Fruit fly (Drosophila melanogaster) whole organism, embryonic: Measurements from ENCODE around the gene GstO3.

Experiments used
- Atf6 ChIP-seq: fragments of 200-800 bp; sonication (Bioruptor generic); IDR thresholded peaks from 2 replicates; pipeline ENCODE4 v1.3.6; 2022; ENCODE audit warnings: missing biosample characterization, missing genetic modification characterization
- CG10366 ChIP-seq: fragments of 200-800 bp; sonication (Bioruptor generic); IDR thresholded peaks from 2 replicates; pipeline ENCODE4 v1.3.6; 2022; ENCODE audit warnings: missing biosample characterization, missing genetic modification characterization
- CG12659 ChIP-seq: fragments of 200-800 bp; sonication (Bioruptor generic); optimal IDR thresholded peaks from 3 replicates; lab custom pipeline; 2017; ENCODE audit warnings: mild to moderate bottlenecking, missing biosample characterization, missing genetic modification reagents, missing genetic modification characterization
- CG12769 ChIP-seq: fragments of 200-800 bp; sonication (Bioruptor generic); optimal IDR thresholded peaks from 2 replicates; lab custom pipeline; 2019; ENCODE audit warnings: missing biosample characterization, mild to moderate bottlenecking, missing genetic modification characterization, moderate library complexity
- CG14014 ChIP-seq: fragments of 200-800 bp; sonication (Bioruptor generic); IDR thresholded peaks from 2 replicates; pipeline ENCODE4 v1.3.6; 2022; ENCODE audit warnings: missing biosample characterization, missing genetic modification characterization
- CG14710 ChIP-seq: fragments of 200-800 bp; sonication (Bioruptor generic); optimal IDR thresholded peaks from 3 replicates; lab custom pipeline; 2019; ENCODE audit warnings: missing biosample characterization, mild to moderate bottlenecking, missing genetic modification characterization, moderate library complexity
- CG1529 ChIP-seq: fragments of 200-800 bp; sonication (Bioruptor generic); optimal IDR thresholded peaks from 3 replicates; lab custom pipeline; 2018; ENCODE audit warnings: missing biosample characterization, missing genetic modification characterization
- CG15514 ChIP-seq: fragments of 200-800 bp; sonication (Bioruptor generic); optimal IDR thresholded peaks from 3 replicates; lab custom pipeline; 2017; ENCODE audit warnings: missing biosample characterization, missing genetic modification characterization, mild to moderate bottlenecking, moderate library complexity, missing genetic modification reagents
- CG1602 ChIP-seq: fragments of 200-800 bp; sonication (Bioruptor generic); optimal IDR thresholded peaks from 3 replicates; lab custom pipeline; 2016; ENCODE audit warnings: missing biosample characterization, missing genetic modification characterization
- CG17612 ChIP-seq: fragments of 200-800 bp; sonication (Bioruptor generic); IDR thresholded peaks from 2 replicates; pipeline ENCODE4 v1.3.6; 2022; ENCODE audit warnings: missing biosample characterization, missing genetic modification characterization
- CG18262 ChIP-seq: fragments of 200-800 bp; optimal IDR thresholded peaks from 3 replicates; lab custom pipeline; 2019; ENCODE audit warnings: missing biosample characterization, mild to moderate bottlenecking, missing genetic modification characterization, moderate library complexity
- CG31365 ChIP-seq: fragments of 200-800 bp; sonication (Bioruptor generic); optimal IDR thresholded peaks from 2 replicates; lab custom pipeline; 2018; ENCODE audit warnings: missing biosample characterization, mild to moderate bottlenecking, missing genetic modification characterization
- CG3163 ChIP-seq: fragments of 200-800 bp; sonication (Bioruptor generic); optimal IDR thresholded peaks from 3 replicates; lab custom pipeline; 2016; ENCODE audit warnings: missing biosample characterization, missing genetic modification characterization
- CG3281 ChIP-seq: fragments of 200-800 bp; sonication (Bioruptor generic); optimal IDR thresholded peaks from 3 replicates; lab custom pipeline; 2017; ENCODE audit warnings: missing biosample characterization, mild to moderate bottlenecking, missing genetic modification characterization
- CG3407 ChIP-seq: fragments of 200-800 bp; sonication (Bioruptor generic); optimal IDR thresholded peaks from 2 replicates; lab custom pipeline; 2018; ENCODE audit warnings: missing biosample characterization, mild to moderate bottlenecking, missing genetic modification characterization
- CG3847 ChIP-seq: fragments of 200-800 bp; sonication (Bioruptor generic); IDR thresholded peaks from 2 replicates; pipeline ENCODE4 v1.3.6; 2022; ENCODE audit warnings: missing biosample characterization, missing genetic modification characterization
- CG6272 ChIP-seq: fragments of 200-800 bp; sonication (Bioruptor generic); IDR thresholded peaks from 2 replicates; pipeline ENCODE4 v1.3.6; 2022; ENCODE audit warnings: missing biosample characterization, missing genetic modification characterization
- CG6683 ChIP-seq: fragments of 200-800 bp; sonication (Bioruptor generic); optimal IDR thresholded peaks from 2 replicates; lab custom pipeline; 2017; ENCODE audit warnings: missing biosample characterization, mild to moderate bottlenecking, missing genetic modification characterization, missing genetic modification reagents
- CG6765 ChIP-seq: fragments of 200-800 bp; sonication (Bioruptor generic); optimal IDR thresholded peaks from 3 replicates; lab custom pipeline; 2017; ENCODE audit warnings: missing biosample characterization, mild to moderate bottlenecking, missing genetic modification characterization
- CG9797 ChIP-seq: fragments of 200-800 bp; sonication (Bioruptor generic); optimal IDR thresholded peaks from 3 replicates; lab custom pipeline; 2018; ENCODE audit warnings: missing biosample characterization, mild to moderate bottlenecking, missing genetic modification characterization
- CHES-1-like ChIP-seq: fragments of 200-800 bp; sonication (Bioruptor generic); optimal IDR thresholded peaks from 2 replicates; lab custom pipeline; 2016; ENCODE audit warnings: missing biosample characterization, missing genetic modification characterization
- Deaf1 ChIP-seq: fragments of 200-800 bp; optimal IDR thresholded peaks from 3 replicates; lab custom pipeline; 2019; ENCODE audit warnings: missing biosample characterization, mild to moderate bottlenecking, missing genetic modification characterization, moderate library complexity
- Dll ChIP-seq: fragments of 200-800 bp; sonication (Bioruptor generic); IDR thresholded peaks from 4 replicates; pipeline ENCODE4 v1.3.6; 2022; ENCODE audit warnings: missing biosample characterization, missing genetic modification characterization; ENCODE audit not compliant: partially characterized antibody
- HLH54F ChIP-seq: fragments of 200-800 bp; sonication (Bioruptor generic); optimal IDR thresholded peaks from 3 replicates; lab custom pipeline; 2016; ENCODE audit warnings: missing biosample characterization, missing genetic modification characterization
- Med ChIP-seq: fragments of 200-800 bp; sonication (Bioruptor generic); peaks from one replicate; lab custom pipeline; 2016; ENCODE audit warnings: missing biosample characterization, missing genetic modification characterization, mild to moderate bottlenecking, inconsistent platforms, moderate library complexity
- Meics ChIP-seq: fragments of 200-800 bp; sonication (Bioruptor generic); optimal IDR thresholded peaks from 2 replicates; lab custom pipeline; 2017; ENCODE audit warnings: missing biosample characterization, mild to moderate bottlenecking, missing genetic modification characterization
- Ptx1 ChIP-seq: fragments of 200-800 bp; sonication (Bioruptor generic); IDR thresholded peaks from 2 replicates; pipeline ENCODE4 v1.3.6; 2022; ENCODE audit warnings: missing biosample characterization, missing genetic modification characterization
- Sry-β ChIP-seq: fragments of 200-800 bp; sonication (Bioruptor generic); optimal IDR thresholded peaks from 2 replicates; lab custom pipeline; 2018; ENCODE audit warnings: missing biosample characterization, mild to moderate bottlenecking, missing genetic modification characterization, moderate library complexity
- ato ChIP-seq: fragments of 200-800 bp; sonication (Bioruptor generic); IDR thresholded peaks from 2 replicates; pipeline ENCODE4 v1.3.6; 2022; ENCODE audit warnings: missing biosample characterization, missing genetic modification characterization; ENCODE audit not compliant: partially characterized antibody
- corto ChIP-seq: fragments of 200-800 bp; sonication (Bioruptor generic); optimal IDR thresholded peaks from 2 replicates; lab custom pipeline; 2016; ENCODE audit warnings: missing biosample characterization, mild to moderate bottlenecking, missing genetic modification characterization, moderate library complexity
- dpn ChIP-seq, 2 experiments: fragments of 200-800 bp; sonication (Bioruptor generic); optimal IDR thresholded peaks; 3 replicates each; lab custom pipeline; 2016; ENCODE audit warnings: missing biosample characterization in 2 of 2, missing genetic modification characterization in 2 of 2
- eve ChIP-seq, 2 experiments: fragments of >200 bp; optimal IDR thresholded peaks; 2 replicates each; lab custom pipeline; 2017; ENCODE audit warnings: missing biosample characterization in 2 of 2, missing genetic modification characterization in 2 of 2
- gem ChIP-seq: fragments of 200-800 bp; sonication (Bioruptor generic); optimal IDR thresholded peaks from 2 replicates; lab custom pipeline; 2019; ENCODE audit warnings: missing biosample characterization, mild to moderate bottlenecking, missing genetic modification characterization, moderate library complexity
- grau ChIP-seq: fragments of 200-800 bp; optimal IDR thresholded peaks from 3 replicates; lab custom pipeline; 2019; ENCODE audit warnings: missing biosample characterization, mild to moderate bottlenecking, missing genetic modification characterization, moderate library complexity
- grn ChIP-seq: fragments of 200-800 bp; sonication (Bioruptor generic); optimal IDR thresholded peaks from 3 replicates; lab custom pipeline; 2017; ENCODE audit warnings: missing biosample characterization, missing genetic modification characterization
- ind ChIP-seq: fragments of 200-800 bp; sonication (Bioruptor generic); optimal IDR thresholded peaks from 3 replicates; lab custom pipeline; 2016; ENCODE audit warnings: missing biosample characterization, missing genetic modification characterization
- inv ChIP-seq: fragments of 200-800 bp; sonication (Bioruptor generic); IDR thresholded peaks from 2 replicates; pipeline ENCODE4 v1.3.6; 2022; ENCODE audit warnings: missing biosample characterization, missing genetic modification characterization; ENCODE audit not compliant: partially characterized antibody
- knrl ChIP-seq: fragments of 200-800 bp; sonication (Bioruptor generic); IDR thresholded peaks from 3 replicates; pipeline ENCODE4 v1.3.6; 2022; ENCODE audit warnings: missing biosample characterization, missing genetic modification characterization; ENCODE audit not compliant: partially characterized antibody
- nom ChIP-seq: fragments of 200-800 bp; sonication (Bioruptor generic); optimal IDR thresholded peaks from 2 replicates; lab custom pipeline; 2017; ENCODE audit warnings: missing biosample characterization, missing genetic modification characterization, mild to moderate bottlenecking, moderate library complexity, missing genetic modification reagents
- pfk ChIP-seq: fragments of 200-800 bp; sonication (Bioruptor generic); optimal IDR thresholded peaks from 2 replicates; lab custom pipeline; 2018; ENCODE audit warnings: missing biosample characterization, mild to moderate bottlenecking, missing genetic modification characterization, moderate library complexity
- phol ChIP-seq: fragments of 200-800 bp; sonication (Bioruptor generic); optimal IDR thresholded peaks from 3 replicates; lab custom pipeline; 2018; ENCODE audit warnings: missing biosample characterization, mild to moderate bottlenecking, missing genetic modification characterization, moderate library complexity
- psq ChIP-seq: fragments of 200-800 bp; sonication (Bioruptor generic); optimal IDR thresholded peaks from 2 replicates; lab custom pipeline; 2017; ENCODE audit warnings: missing biosample characterization, missing genetic modification characterization
- ranshi ChIP-seq: fragments of 200-800 bp; sonication (Bioruptor generic); IDR thresholded peaks from 2 replicates; pipeline ENCODE4 v1.3.6; 2022; ENCODE audit warnings: missing biosample characterization, missing genetic modification characterization
- rib ChIP-seq: fragments of 200-800 bp; sonication (Bioruptor generic); IDR thresholded peaks from 2 replicates; pipeline ENCODE4 v1.3.6; 2022; ENCODE audit warnings: missing biosample characterization, missing genetic modification characterization
- sob ChIP-seq: fragments of 200-800 bp; sonication (Bioruptor generic); IDR thresholded peaks from 2 replicates; pipeline ENCODE4 v1.3.6; 2022; ENCODE audit warnings: missing biosample characterization, missing genetic modification characterization
- ssp ChIP-seq: fragments of 200-800 bp; sonication (Bioruptor generic); IDR thresholded peaks from 2 replicates; pipeline ENCODE4 v1.3.6; 2022; ENCODE audit warnings: missing biosample characterization, missing genetic modification characterization
- vvl ChIP-seq: fragments of 200-800 bp; sonication (Bioruptor generic); IDR thresholded peaks from 2 replicates; pipeline ENCODE4 v1.3.6; 2022; ENCODE audit warnings: missing biosample characterization, missing genetic modification characterization
- wek ChIP-seq: fragments of 200-800 bp; sonication (Bioruptor generic); optimal IDR thresholded peaks from 3 replicates; lab custom pipeline; 2018; ENCODE audit warnings: missing biosample characterization, mild to moderate bottlenecking, missing genetic modification characterization, moderate library complexity

Gene GstO3

DNA sequence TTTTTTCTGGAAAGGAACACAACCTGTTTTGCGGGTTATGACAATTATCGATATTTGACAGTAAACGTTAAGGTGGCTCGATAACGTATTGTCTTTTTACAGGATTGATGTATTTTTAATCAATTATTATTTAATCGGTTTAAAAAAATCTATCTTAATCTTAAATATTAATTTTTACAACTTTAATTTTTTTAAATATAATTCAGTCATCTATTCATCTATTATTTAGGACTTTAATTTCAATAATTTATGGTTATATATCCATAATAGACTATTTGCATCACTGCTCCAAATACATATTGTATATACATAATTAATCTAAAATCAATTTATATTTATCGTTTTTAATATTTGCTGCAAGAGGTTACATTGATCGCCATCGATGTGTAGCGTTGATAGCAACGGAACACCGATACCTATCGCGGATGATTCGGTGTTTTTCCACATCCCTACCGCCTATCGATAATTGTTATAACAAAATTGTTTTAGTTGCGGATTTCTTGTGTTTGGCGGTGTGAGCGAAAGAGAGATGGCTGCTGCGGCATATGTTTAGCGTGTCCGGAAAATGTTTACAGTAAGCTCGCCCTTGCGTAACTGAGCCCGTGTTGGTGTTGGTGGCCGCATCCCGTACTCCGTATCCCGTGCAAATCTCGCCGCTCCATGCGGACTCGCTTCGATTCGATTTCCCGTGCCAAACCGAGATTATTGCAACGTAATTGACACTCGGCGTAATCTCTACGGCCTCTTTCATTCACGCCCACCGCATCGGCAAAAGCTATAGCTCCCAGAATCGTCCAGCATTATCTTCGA is 6.3 kb downstream of the GstO3 start, which contains the start of the genes GstO1 and foi (continued):
- TF ChIP-seq CG14710, result peak; percentile 94
- no peak for TF ChIP-seq CG12769 (tag; lab: Kevin White, UChicago)
- peak; percentile 44 for TF ChIP-seq CG6765 (GFP tag; lab: Kevin White, UChicago)
- no peak for TF ChIP-seq Sry-β (GFP tag; lab: Kevin White, UChicago)
- TF ChIP-seq Atf6 (GFP tag; lab: Robert Waterston, UW), result peak; percentile 39; the same call in 1 of the 2 replicates
- TF ChIP-seq CG18262 (tag; lab: Kevin White, UChicago), result peak; percentile 32
- no peak for TF ChIP-seq eve (GFP tag; optimal IDR thresholded peaks at IDR 0.05; lab: Kevin White, UChicago)
- TF ChIP-seq CG12659 (GFP tag; lab: Kevin White, UChicago), result peak; percentile 72
- peak; percentile 14 for TF ChIP-seq CHES-1-like (GFP tag; lab: Kevin White, UChicago)
- TF ChIP-seq Deaf1 (tag; lab: Kevin White, UChicago), result peak; percentile 2
- TF ChIP-seq CG6272, result peak; percentile 60; the same call in 1 of the 2 replicates
- peak; percentile 31 for TF ChIP-seq Meics (GFP tag; lab: Kevin White, UChicago)
- TF ChIP-seq CG1529 (GFP tag; lab: Kevin White, UChicago), result no peak
- TF ChIP-seq HLH54F (GFP tag; lab: Kevin White, UChicago), result peak; percentile 4
- no peak; the same call in 1 of the 2 replicates for TF ChIP-seq CG14014 (GFP tag; lab: Robert Waterston, UW)
- TF ChIP-seq ato, result peak; percentile 99
- TF ChIP-seq grau, result peak; percentile 46
- peak; percentile 35 for TF ChIP-seq grn
- peak; percentile 94 for TF ChIP-seq Dll (GFP tag; lab: Robert Waterston, UW)
- peak; percentile 48 for TF ChIP-seq vvl (GFP tag; lab: Robert Waterston, UW)
- TF ChIP-seq nom (GFP tag; lab: Kevin White, UChicago), result peak; percentile 13
- TF ChIP-seq ssp (GFP tag; lab: Robert Waterston, UW), result peak; percentile 32; the same call in 1 of the 2 replicates
- TF ChIP-seq CG3407 (GFP tag; lab: Kevin White, UChicago), result no peak
- peak; percentile 63 for TF ChIP-seq phol (tag; lab: Kevin White, UChicago)
- peak in 1 of 2 experiments; percentile 19 for TF ChIP-seq dpn (GFP tag; optimal IDR thresholded peaks at IDR 0.05; lab: Kevin White, UChicago)
- TF ChIP-seq Ptx1 (GFP tag; lab: Robert Waterston, UW), result peak; percentile 21; the same call in 1 of the 2 replicates
- peak; percentile 32 for TF ChIP-seq ind (GFP tag; lab: Kevin White, UChicago)
- TF ChIP-seq knrl (GFP tag; lab: Robert Waterston, UW), result peak; percentile 97
- TF ChIP-seq CG10366 (GFP tag; lab: Robert Waterston, UW), result no peak
- TF ChIP-seq CG6683, result no peak
- TF ChIP-seq corto (GFP tag; lab: Kevin White, UChicago), result peak; percentile 24
- peak; percentile 3 for TF ChIP-seq CG1602
- TF ChIP-seq wek (GFP tag; lab: Kevin White, UChicago), result no peak
- peak; percentile 57; the same call in 1 of the 2 replicates for TF ChIP-seq sob (GFP tag; lab: Robert Waterston, UW)
- no peak for TF ChIP-seq CG31365 (tag; lab: Kevin White, UChicago)
- TF ChIP-seq CG3281 (GFP tag; lab: Kevin White, UChicago), result peak; percentile 19
- peak; percentile 43; the same call in 1 of the 2 replicates for TF ChIP-seq rib
- peak; percentile 24 for TF ChIP-seq gem (tag; lab: Kevin White, UChicago)
- peak; percentile 36 for TF ChIP-seq CG3847 (GFP tag; lab: Robert Waterston, UW)
- peak; percentile 11; the same call in 1 of the 2 replicates for TF ChIP-seq ranshi (GFP tag; lab: Robert Waterston, UW)
- TF ChIP-seq CG3163 (GFP tag; lab: Kevin White, UChicago), result no peak
- TF ChIP-seq psq (GFP tag; lab: Kevin White, UChicago), result peak; percentile 12
- TF ChIP-seq CG17612 (GFP tag; lab: Robert Waterston, UW), result no peak
- peak; percentile 21 for TF ChIP-seq CG9797 (GFP tag; lab: Kevin White, UChicago)
- TF ChIP-seq CG15514, result peak; percentile 88
- TF ChIP-seq inv (GFP tag; lab: Robert Waterston, UW), result peak; percentile 97
- peak; percentile 83 for TF ChIP-seq Med (GFP tag; lab: Kevin White, UChicago)
- TF ChIP-seq pfk (GFP tag; lab: Kevin White, UChicago), result peak; percentile 5
